Fruit fly (Drosophila melanogaster) whole organism, pupa: ENCODE data around the gene Aldh.

Source experiments
- CG10348 ChIP-seq: fragments of 200-800 bp; sonication (Bioruptor generic); IDR thresholded peaks from 2 replicates; pipeline ENCODE4 v1.3.6; 2022; ENCODE audit warnings: missing biosample characterization, missing genetic modification characterization
- CG14655 ChIP-seq: fragments of 200-800 bp; sonication (Bioruptor generic); optimal IDR thresholded peaks from 3 replicates; lab custom pipeline; 2017; ENCODE audit warnings: mild to moderate bottlenecking, missing biosample characterization, missing genetic modification reagents, missing genetic modification characterization
- CG17806 ChIP-seq: fragments of 200-800 bp; sonication (Bioruptor generic); optimal IDR thresholded peaks from 2 replicates; lab custom pipeline; 2018; ENCODE audit warnings: missing biosample characterization, mild to moderate bottlenecking, missing genetic modification characterization, moderate library complexity
- CG8159 ChIP-seq: fragments of 200-800 bp; sonication (Bioruptor generic); optimal IDR thresholded peaks from 3 replicates; lab custom pipeline; 2018; ENCODE audit warnings: missing biosample characterization, mild to moderate bottlenecking, missing genetic modification characterization, moderate library complexity
- Pif1A ChIP-seq: fragments of 200-800 bp; sonication (Bioruptor generic); optimal IDR thresholded peaks from 3 replicates; lab custom pipeline; 2016; ENCODE audit warnings: missing biosample characterization, missing genetic modification characterization
- Pif1B ChIP-seq: fragments of 200-800 bp; sonication (Bioruptor generic); optimal IDR thresholded peaks from 3 replicates; lab custom pipeline; 2016; ENCODE audit warnings: missing biosample characterization, missing genetic modification characterization
- fd96Ca ChIP-seq: fragments of 200-800 bp; sonication (Bioruptor generic); IDR thresholded peaks from 3 replicates; pipeline ENCODE4 v1.3.6; 2022; ENCODE audit warnings: missing biosample characterization, missing genetic modification characterization

- TF ChIP-seq CG14655 (GFP tag; lab: Kevin White, UChicago) = no peak
- no peak for TF ChIP-seq Pif1B (GFP tag; lab: Kevin White, UChicago)
- no peak for TF ChIP-seq CG10348
- no peak for TF ChIP-seq Pif1A (GFP tag; lab: Kevin White, UChicago)
- TF ChIP-seq CG17806 = no peak
- no peak for TF ChIP-seq CG8159
- no peak for TF ChIP-seq fd96Ca (GFP tag; lab: Robert Waterston, UW)
Observed at dm6 chr2L:9420660-9421059, 33.5 kb downstream of the Aldh start.
